Fruit fly (Drosophila melanogaster): ENCODE results near the gene CG42374.

Gene CG42374

DNA sequence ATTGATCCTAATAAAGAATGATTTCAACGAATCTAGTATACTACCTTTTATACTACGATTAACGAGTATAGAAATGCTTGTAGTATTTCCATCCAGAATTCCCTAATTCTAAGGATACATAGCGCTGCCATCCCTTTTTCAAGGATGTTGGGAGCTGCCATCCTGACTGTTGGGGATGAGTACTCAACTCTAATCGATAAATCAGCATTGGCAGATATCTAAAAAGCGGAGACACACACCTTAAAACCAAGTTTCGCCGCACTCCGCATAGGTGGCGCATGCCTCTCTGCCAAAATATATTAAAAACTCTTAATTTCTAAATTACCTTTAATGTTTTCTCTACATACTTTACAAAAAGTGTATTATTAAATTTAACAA lies 30.7 kb downstream of the CG42374 start, which contains the start of gene fal (continued):
- TF ChIP-seq E2f2 (GFP tag; IDR thresholded peaks at IDR 0.05) (no peak), CG1024 (GFP tag; IDR thresholded peaks at IDR 0.05) (no peak), BEAF-32 (GFP tag; optimal IDR thresholded peaks at IDR 0.05) (peak; percentile 70), CG33213 (GFP tag; optimal IDR thresholded peaks at IDR 0.05) (peak; percentile 39), CG8765 (GFP tag; IDR thresholded peaks at IDR 0.05) (peak; percentile 46; the same call in 1 of the 2 replicates), ken (GFP tag; IDR thresholded peaks at IDR 0.05) (peak; percentile 61; the same call in 1 of the 3 replicates), CG2712 (tag; optimal IDR thresholded peaks at IDR 0.05) (peak; percentile 43), Mes4 (GFP tag; optimal IDR thresholded peaks at IDR 0.05) (no peak), CG9817 (tag; optimal IDR thresholded peaks at IDR 0.05) (peak; percentile 27), CG18599 (GFP tag; optimal IDR thresholded peaks at IDR 0.05) (no peak), zen (tag; optimal IDR thresholded peaks at IDR 0.05) (peak; percentile 20), CG15514 (GFP tag; optimal IDR thresholded peaks at IDR 0.05) (peak; percentile 57), Doc3 (GFP tag; IDR thresholded peaks at IDR 0.05; ENCODE audit: partially characterized antibody) (0 out of 3 replicates have a peak, but pooled peaks have one; percentile 17), chn (GFP tag; optimal IDR thresholded peaks at IDR 0.05) (peak; percentile 38), dpn (GFP tag; optimal IDR thresholded peaks at IDR 0.05) (no peak), CG42726 (GFP tag; IDR thresholded peaks at IDR 0.05; ENCODE audit: partially characterized antibody) (peak; percentile 59; the same call in 1 of the 2 replicates), CG4360 (GFP tag; IDR thresholded peaks at IDR 0.05) (no peak), CG2199 (GFP tag; IDR thresholded peaks at IDR 0.05) (peak; percentile 75; the same call in 2 of the 3 replicates), ind (GFP tag; optimal IDR thresholded peaks at IDR 0.05) (peak; percentile 25), CG11456 (GFP tag; IDR thresholded peaks at IDR 0.05) (no peak; the same call in 2 of the 3 replicates), mam (GFP tag; optimal IDR thresholded peaks at IDR 0.05) (peak; percentile 7), CG17802 (tag; optimal IDR thresholded peaks at IDR 0.05) (no peak), Xbp1 (GFP tag; optimal IDR thresholded peaks at IDR 0.05) (peak; percentile 50), ase (GFP tag; IDR thresholded peaks at IDR 0.05) (0 out of 3 replicates have a peak, but pooled peaks have one; percentile 7), CG8944 (GFP tag; optimal IDR thresholded peaks at IDR 0.05) (peak; percentile 26), CG12659 (GFP tag; optimal IDR thresholded peaks at IDR 0.05) (no peak), disco-r (GFP tag; optimal IDR thresholded peaks at IDR 0.05) (no peak), ttk (GFP tag; IDR thresholded peaks at IDR 0.05) (no peak), bcd (GFP tag; optimal IDR thresholded peaks at IDR 0.05) (peak; percentile 11), CG10979 (tag; optimal IDR thresholded peaks at IDR 0.05) (no peak), Mrtf (GFP tag; IDR thresholded peaks at IDR 0.05) (0 out of 3 replicates have a peak, but pooled peaks have one; percentile 26), Max (GFP tag; optimal IDR thresholded peaks at IDR 0.05) (peak; percentile 11), gcm (GFP tag; optimal IDR thresholded peaks at IDR 0.05) (no peak), vvl (GFP tag; IDR thresholded peaks at IDR 0.05) (peak; percentile 13; the same call in 1 of the 2 replicates), Bgb (GFP tag; IDR thresholded peaks at IDR 0.05; ENCODE audit: partially characterized antibody) (peak; percentile 64), CG15696 (tag; optimal IDR thresholded peaks at IDR 0.05) (peak; percentile 35), pum (GFP tag; optimal IDR thresholded peaks at IDR 0.05) (peak; percentile 12), amos (GFP tag; IDR thresholded peaks at IDR 0.05; ENCODE audit: partially characterized antibody) (peak; percentile 65), Lhr (GFP tag; optimal IDR thresholded peaks at IDR 0.05) (peak; percentile 91), CG31441 (GFP tag; IDR thresholded peaks at IDR 0.05) (no peak), caup (GFP tag; optimal IDR thresholded peaks at IDR 0.05; ENCODE audit: severe bottlenecking) (no peak), CG10654 (GFP tag; optimal IDR thresholded peaks at IDR 0.05) (peak; percentile 13), Scr (GFP tag; IDR thresholded peaks at IDR 0.05; ENCODE audit: partially characterized antibody) (peak; percentile 55; the same call in 1 of the 2 replicates), onecut (GFP tag; IDR thresholded peaks at IDR 0.05) (peak; percentile 22; the same call in 1 of the 2 replicates), gfzf (GFP tag; optimal IDR thresholded peaks at IDR 0.05) (peak; percentile 48), Elba2 (GFP tag; optimal IDR thresholded peaks at IDR 0.05) (peak; percentile 8), Atf-2 (GFP tag; optimal IDR thresholded peaks at IDR 0.05) (peak; percentile 20), CG3281 (GFP tag; optimal IDR thresholded peaks at IDR 0.05) (no peak), Antp (GFP tag; optimal IDR thresholded peaks at IDR 0.05) (peak; percentile 43), salm (tag; optimal IDR thresholded peaks at IDR 0.05) (no peak)
